Fruit fly (Drosophila melanogaster) whole organism, prepupa: Measurements from ENCODE around the gene Rsf1.

ENCODE experiments used
- CG10669 ChIP-seq: fragments of 200-800 bp; sonication (Bioruptor generic); optimal IDR thresholded peaks from 3 replicates; lab custom pipeline; 2018; ENCODE audit warnings: missing biosample characterization, mild to moderate bottlenecking, missing genetic modification characterization, moderate library complexity
- CG11294 ChIP-seq: fragments of 200-800 bp; sonication (Bioruptor generic); IDR thresholded peaks from 2 replicates; pipeline ENCODE4 v1.3.6; 2022; ENCODE audit warnings: missing biosample characterization, missing genetic modification characterization
- CG11762 ChIP-seq: fragments of 200-800 bp; sonication (Bioruptor generic); optimal IDR thresholded peaks from 3 replicates; lab custom pipeline; 2016; ENCODE audit warnings: missing biosample characterization, missing genetic modification characterization; ENCODE audit not compliant: insufficient read depth
- CG11902 ChIP-seq: fragments of 200-800 bp; sonication (Bioruptor generic); optimal IDR thresholded peaks from 3 replicates; lab custom pipeline; 2016; ENCODE audit warnings: missing biosample characterization, missing genetic modification characterization
- CG15336 ChIP-seq: fragments of 200-800 bp; sonication (Bioruptor generic); IDR thresholded peaks from 2 replicates; pipeline ENCODE4 v1.3.6; 2022; ENCODE audit warnings: missing biosample characterization, missing genetic modification characterization
- CG1621 ChIP-seq: fragments of 200-800 bp; sonication (Bioruptor generic); optimal IDR thresholded peaks from 3 replicates; lab custom pipeline; 2018; ENCODE audit warnings: missing biosample characterization, mild to moderate bottlenecking, missing genetic modification characterization
- CG3032 ChIP-seq: fragments of 200-800 bp; optimal IDR thresholded peaks from 2 replicates; lab custom pipeline; 2019; ENCODE audit warnings: missing biosample characterization, mild to moderate bottlenecking, missing genetic modification characterization, moderate library complexity
- CG31627 ChIP-seq: fragments of 200-800 bp; sonication (Bioruptor generic); optimal IDR thresholded peaks from 3 replicates; lab custom pipeline; 2016; ENCODE audit warnings: missing biosample characterization, missing genetic modification characterization
- CG32006 ChIP-seq: fragments of 200-800 bp; sonication (Bioruptor generic); optimal IDR thresholded peaks from 3 replicates; lab custom pipeline; 2017; ENCODE audit warnings: missing biosample characterization, mild to moderate bottlenecking, missing genetic modification characterization
- CG6276 ChIP-seq: fragments of 200-800 bp; sonication (Bioruptor generic); optimal IDR thresholded peaks from 2 replicates; lab custom pipeline; 2017; ENCODE audit warnings: missing biosample characterization, mild to moderate bottlenecking, missing genetic modification characterization
- CG6792 ChIP-seq: fragments of 200-800 bp; sonication (Bioruptor generic); optimal IDR thresholded peaks from 3 replicates; lab custom pipeline; 2016; ENCODE audit warnings: missing biosample characterization, missing genetic modification characterization
- CG6854 ChIP-seq: fragments of 200-800 bp; sonication (Bioruptor generic); optimal IDR thresholded peaks from 2 replicates; lab custom pipeline; 2017; ENCODE audit warnings: missing biosample characterization, mild to moderate bottlenecking, missing genetic modification characterization
- CG7368 ChIP-seq: fragments of 200-800 bp; sonication (Bioruptor generic); optimal IDR thresholded peaks from 3 replicates; lab custom pipeline; 2016; ENCODE audit warnings: missing biosample characterization, missing genetic modification characterization
- CG8119 ChIP-seq: fragments of 200-800 bp; sonication (Bioruptor generic); IDR thresholded peaks from 3 replicates; pipeline ENCODE4 v1.3.6; 2022; ENCODE audit warnings: missing biosample characterization, missing genetic modification characterization
- CG8632 ChIP-seq: fragments of 200-800 bp; sonication (Bioruptor generic); optimal IDR thresholded peaks from 3 replicates; lab custom pipeline; 2016; ENCODE audit warnings: missing biosample characterization, missing genetic modification characterization
- Eip75B ChIP-seq: fragments of 200-800 bp; sonication (Bioruptor generic); optimal IDR thresholded peaks from 3 replicates; lab custom pipeline; 2016; ENCODE audit warnings: missing biosample characterization, missing genetic modification characterization
- Eip78C ChIP-seq: fragments of 200-800 bp; sonication (Bioruptor generic); peaks from one replicate; lab custom pipeline; 2016; ENCODE audit warnings: missing biosample characterization, missing genetic modification characterization
- Eip93F ChIP-seq: fragments of 200-800 bp; sonication (Bioruptor generic); optimal IDR thresholded peaks from 2 replicates; lab custom pipeline; 2016; ENCODE audit warnings: missing biosample characterization, mild to moderate bottlenecking, missing genetic modification characterization
- Ets21C ChIP-seq: fragments of 200-800 bp; sonication (Bioruptor generic); optimal IDR thresholded peaks from 3 replicates; lab custom pipeline; 2016; ENCODE audit warnings: missing biosample characterization, missing genetic modification characterization
- Ets96B ChIP-seq: fragments of 200-800 bp; optimal IDR thresholded peaks from 2 replicates; lab custom pipeline; 2019; ENCODE audit warnings: missing biosample characterization, mild to moderate bottlenecking, missing genetic modification characterization, moderate library complexity
- Gug ChIP-seq: fragments of 200-800 bp; sonication (Bioruptor generic); IDR thresholded peaks from 2 replicates; pipeline ENCODE4 v1.3.6; 2022; ENCODE audit warnings: missing biosample characterization, missing genetic modification characterization
- Hr39 ChIP-seq: fragments of 200-800 bp; sonication (Bioruptor generic); optimal IDR thresholded peaks from 2 replicates; lab custom pipeline; 2016; ENCODE audit warnings: missing biosample characterization, missing genetic modification characterization
- Lpt ChIP-seq: fragments of 200-800 bp; sonication (Bioruptor generic); optimal IDR thresholded peaks from 3 replicates; lab custom pipeline; 2016; ENCODE audit warnings: missing biosample characterization, missing genetic modification characterization
- Met ChIP-seq: fragments of 200-800 bp; sonication (Bioruptor generic); optimal IDR thresholded peaks from 3 replicates; lab custom pipeline; 2016; ENCODE audit warnings: missing biosample characterization, missing genetic modification characterization
- OdsH ChIP-seq: fragments of 200-800 bp; sonication (Bioruptor generic); optimal IDR thresholded peaks from 3 replicates; lab custom pipeline; 2016; ENCODE audit warnings: missing biosample characterization, missing genetic modification characterization
- Smox ChIP-seq: fragments of 200-800 bp; sonication (Bioruptor generic); optimal IDR thresholded peaks from 3 replicates; lab custom pipeline; 2016; ENCODE audit warnings: missing biosample characterization, missing genetic modification characterization
- Sox102F ChIP-seq: fragments of 200-800 bp; sonication (Bioruptor generic); optimal IDR thresholded peaks from 2 replicates; lab custom pipeline; 2016; ENCODE audit warnings: missing biosample characterization, mild to moderate bottlenecking, missing genetic modification characterization
- Sox14 ChIP-seq: fragments of 200-800 bp; sonication (Bioruptor generic); optimal IDR thresholded peaks from 3 replicates; lab custom pipeline; 2016; ENCODE audit warnings: missing biosample characterization, missing genetic modification characterization
- achi ChIP-seq: fragments of 200-800 bp; sonication (Bioruptor generic); optimal IDR thresholded peaks from 3 replicates; lab custom pipeline; 2016; ENCODE audit warnings: missing biosample characterization, missing genetic modification characterization
- cyc ChIP-seq: fragments of 200-800 bp; sonication (Bioruptor generic); optimal IDR thresholded peaks from 3 replicates; lab custom pipeline; 2016; ENCODE audit warnings: missing biosample characterization, missing genetic modification characterization
- eg ChIP-seq: fragments of 200-800 bp; sonication (Bioruptor generic); IDR thresholded peaks from 3 replicates; pipeline ENCODE4 v1.3.6; 2022; ENCODE audit warnings: missing biosample characterization, missing genetic modification characterization
- esn ChIP-seq: fragments of 200-800 bp; sonication (Bioruptor generic); optimal IDR thresholded peaks from 2 replicates; lab custom pipeline; 2016; ENCODE audit warnings: missing biosample characterization, mild to moderate bottlenecking, missing genetic modification characterization, moderate library complexity
- fd59A ChIP-seq: fragments of 200-800 bp; sonication (Bioruptor generic); optimal IDR thresholded peaks from 2 replicates; lab custom pipeline; 2017; ENCODE audit warnings: missing biosample characterization, mild to moderate bottlenecking, missing genetic modification characterization, missing genetic modification reagents
- fd85E ChIP-seq: fragments of 200-800 bp; sonication (Bioruptor generic); optimal IDR thresholded peaks from 3 replicates; lab custom pipeline; 2016; ENCODE audit warnings: missing biosample characterization, missing genetic modification characterization
- lz ChIP-seq: fragments of 200-800 bp; sonication (Bioruptor generic); optimal IDR thresholded peaks from 3 replicates; lab custom pipeline; 2016; ENCODE audit warnings: missing biosample characterization, missing genetic modification characterization
- net ChIP-seq: fragments of 200-800 bp; sonication (Bioruptor generic); optimal IDR thresholded peaks from 3 replicates; lab custom pipeline; 2016; ENCODE audit warnings: missing biosample characterization, missing genetic modification characterization
- salr ChIP-seq, 2 experiments: fragments of 200-800 bp; sonication (Bioruptor generic); optimal IDR thresholded peaks; 3 replicates each; lab custom pipeline; 2016 to 2018; ENCODE audit warnings: missing biosample characterization in 2 of 2, missing genetic modification characterization in 2 of 2, mild to moderate bottlenecking in 1 of 2
- spab ChIP-seq: fragments of 200-800 bp; sonication (Bioruptor generic); optimal IDR thresholded peaks from 2 replicates; lab custom pipeline; 2017; ENCODE audit warnings: missing biosample characterization, mild to moderate bottlenecking, missing genetic modification characterization, missing genetic modification reagents
- ss ChIP-seq, 2 experiments: fragments of 200-800 bp; sonication (Bioruptor generic); optimal IDR thresholded peaks; 2 replicates in 1 of 2; 3 replicates in 1 of 2; lab custom pipeline; 2017 to 2018; ENCODE audit warnings: mild to moderate bottlenecking in 2 of 2, missing biosample characterization in 2 of 2, missing genetic modification characterization in 2 of 2, moderate library complexity in 1 of 2
- topi ChIP-seq: fragments of 200-800 bp; sonication (Bioruptor generic); optimal IDR thresholded peaks from 3 replicates; lab custom pipeline; 2016; ENCODE audit warnings: missing biosample characterization, missing genetic modification characterization
- vri ChIP-seq: fragments of 200-800 bp; sonication (Bioruptor generic); optimal IDR thresholded peaks from 3 replicates; lab custom pipeline; 2016; ENCODE audit warnings: missing biosample characterization, mild to moderate bottlenecking, missing genetic modification characterization

The Rsf1 gene

dm6 chr2L:10294798-10295669, 31.7 kb upstream of the Rsf1 start, which contains the start of gene Hand:
Gene Hand, minus strand, starts transcription at chr2L:10295385.
- TF ChIP-seq CG15336 (no peak), Eip78C (GFP tag; lab: Kevin White, UChicago) (peak; percentile 26), Eip75B (GFP tag; lab: Kevin White, UChicago) (no peak), CG11902 (GFP tag; lab: Kevin White, UChicago) (no peak), CG1621 (tag; lab: Kevin White, UChicago) (no peak), cyc (no peak), Smox (GFP tag; lab: Kevin White, UChicago) (no peak), salr (GFP tag; optimal IDR thresholded peaks at IDR 0.05; lab: Kevin White, UChicago) (no peak)

dm6 chr2L:10292066-10292560, 28.8 kb upstream of the Rsf1 start, which contains the start of gene Ufd4:
Gene Ufd4, minus strand, starts transcription at chr2L:10292365.
- TF ChIP-seq CG3032 (tag; lab: Kevin White, UChicago): peak; percentile 67
- TF ChIP-seq CG11762: no peak
- TF ChIP-seq CG11902 (GFP tag; lab: Kevin White, UChicago): peak; percentile 11
- peak; percentile 7 for TF ChIP-seq fd85E (GFP tag; lab: Kevin White, UChicago)
- peak; percentile 68; the same call in 1 of the 2 replicates for TF ChIP-seq CG15336
- TF ChIP-seq CG6792 (GFP tag; lab: Kevin White, UChicago): peak; percentile 29
- peak; percentile 63 for TF ChIP-seq CG31627 (GFP tag; lab: Kevin White, UChicago)
- peak; percentile 70 for TF ChIP-seq esn
- no peak; the same call in 2 of the 3 replicates for TF ChIP-seq CG8119 (GFP tag; lab: Robert Waterston, UW)
- no peak for TF ChIP-seq vri (GFP tag; lab: Kevin White, UChicago)

- TF ChIP-seq ss (GFP tag; optimal IDR thresholded peaks at IDR 0.05; lab: Kevin White, UChicago) (no peak), topi (GFP tag; lab: Kevin White, UChicago) (no peak), Sox102F (no peak), salr (GFP tag; optimal IDR thresholded peaks at IDR 0.05; lab: Kevin White, UChicago) (no peak), eg (GFP tag; lab: Robert Waterston, UW) (no peak), Gug (GFP tag; lab: Robert Waterston, UW) (no peak), Met (no peak), achi (GFP tag; lab: Kevin White, UChicago) (no peak), Eip78C (GFP tag; lab: Kevin White, UChicago) (no peak), CG1621 (tag; lab: Kevin White, UChicago) (no peak), Sox14 (no peak), net (GFP tag; lab: Kevin White, UChicago) (no peak), Ets21C (GFP tag; lab: Kevin White, UChicago) (no peak), CG11294 (GFP tag; lab: Robert Waterston, UW) (no peak), Ets96B (tag; lab: Kevin White, UChicago) (no peak), fd59A (no peak)
- TF ChIP-seq, all 60 proteins: peak for 0
These were observed 27.9 kb upstream of the Rsf1 start for dm6 chr2L:10291276-10291675.

- TF ChIP-seq CG32006 (GFP tag; lab: Kevin White, UChicago): no peak
- TF ChIP-seq Sox102F: no peak
- no peak for TF ChIP-seq CG10669 (GFP tag; lab: Kevin White, UChicago)
- no peak for TF ChIP-seq fd85E (GFP tag; lab: Kevin White, UChicago)
- TF ChIP-seq achi (GFP tag; lab: Kevin White, UChicago): no peak
- TF ChIP-seq CG11902 (GFP tag; lab: Kevin White, UChicago): no peak
- no peak for TF ChIP-seq OdsH (GFP tag; lab: Kevin White, UChicago)
- TF ChIP-seq CG8632 (GFP tag; lab: Kevin White, UChicago): no peak
- TF ChIP-seq fd59A: no peak
- TF ChIP-seq Gug (GFP tag; lab: Robert Waterston, UW): no peak
- no peak for TF ChIP-seq CG6854 (GFP tag; lab: Kevin White, UChicago)
- no peak for TF ChIP-seq lz (GFP tag; lab: Kevin White, UChicago)
- no peak for TF ChIP-seq Hr39 (GFP tag; lab: Kevin White, UChicago)
- no peak for TF ChIP-seq CG7368
- TF ChIP-seq Eip93F (GFP tag; lab: Kevin White, UChicago): no peak
- TF ChIP-seq spab: no peak
- no peak for TF ChIP-seq Lpt (GFP tag; lab: Kevin White, UChicago)
- TF ChIP-seq CG6276: no peak
These were observed 17.4 kb upstream of the Rsf1 start, which contains the start of gene CG34043 for dm6 chr2L:10280772-10281171. Gene CG34043, minus strand, starts transcription at chr2L:10280872.
